Fruit fly (Drosophila melanogaster) S2 (cell line): ENCODE data around the gene Atac1.

Experiments
- CG8478 ChIP-seq: fragments of >200 bp; optimal IDR thresholded peaks from 2 replicates; lab custom pipeline; 2018
- CTCF ChIP-seq, 2 experiments: fragments of >200 bp; optimal IDR thresholded peaks; 2 replicates each; lab custom pipeline; 2018

Atac1 gene

dm6 chr2L:6960165-6960564, at the start of gene Atac1, which contains the start of gene Hmgcl:
Atac1 (minus strand) TSS chr2L:6960328.
Hmgcl (plus strand) TSS chr2L:6960377.
- TF ChIP-seq CTCF (optimal IDR thresholded peaks at IDR 0.05; lab: Kevin White, UChicago) (no peak), CG8478 (lab: Kevin White, UChicago) (no peak)

- TF ChIP-seq CTCF (optimal IDR thresholded peaks at IDR 0.05; lab: Kevin White, UChicago): no peak
- TF ChIP-seq CG8478 (lab: Kevin White, UChicago): no peak
These were observed 47.4 kb upstream of the Atac1 start for dm6 chr2L:7007564-7007963.

- TF ChIP-seq CG8478 (lab: Kevin White, UChicago): no peak
These were observed 45.4 kb upstream of the Atac1 start for dm6 chr2L:7005489-7005888.

- TF ChIP-seq CTCF (optimal IDR thresholded peaks at IDR 0.05; lab: Kevin White, UChicago): no peak
- TF ChIP-seq CG8478 (lab: Kevin White, UChicago): no peak
These were observed 44.2 kb upstream of the Atac1 start for dm6 chr2L:7004304-7004703.

dm6 chr2L:6998736-6999135, 38.6 kb upstream of the Atac1 start:
- no peak for TF ChIP-seq CTCF (optimal IDR thresholded peaks at IDR 0.05; lab: Kevin White, UChicago)
- TF ChIP-seq CG8478 (lab: Kevin White, UChicago): no peak

dm6 chr2L:6991085-6991484, 31.0 kb upstream of the Atac1 start:
- TF ChIP-seq CTCF (optimal IDR thresholded peaks at IDR 0.05; lab: Kevin White, UChicago) (no peak), CG8478 (lab: Kevin White, UChicago) (no peak)

- TF ChIP-seq CG8478 (lab: Kevin White, UChicago) (no peak), CTCF (optimal IDR thresholded peaks at IDR 0.05; lab: Kevin White, UChicago) (peak; percentile 38 to 72)
These were observed 11.5 kb upstream of the Atac1 start, which contains the start of gene snRNP-U1-70K for dm6 chr2L:6971597-6972036. snRNP-U1-70K (minus strand) TSS chr2L:6971737.

dm6 chr2L:6970813-6971212, 10.7 kb upstream of the Atac1 start:
- no peak for TF ChIP-seq CG8478 (lab: Kevin White, UChicago)
- no peak for TF ChIP-seq CTCF (optimal IDR thresholded peaks at IDR 0.05; lab: Kevin White, UChicago)

- TF ChIP-seq CTCF (optimal IDR thresholded peaks at IDR 0.05; lab: Kevin White, UChicago) (peak; percentile 50), CG8478 (lab: Kevin White, UChicago) (no peak)
These were observed 7.9 kb upstream of the Atac1 start for dm6 chr2L:6968013-6968517.

- TF ChIP-seq CTCF (optimal IDR thresholded peaks at IDR 0.05; lab: Kevin White, UChicago) (no peak), CG8478 (lab: Kevin White, UChicago) (no peak)
These were observed 7.4 kb upstream of the Atac1 start, which contains the start of gene Sumo for dm6 chr2L:6967422-6968012. Sumo (minus strand) TSS chr2L:6967644.

dm6 chr2L:6966309-6966708, 6.2 kb upstream of the Atac1 start:
- TF ChIP-seq CG8478 (lab: Kevin White, UChicago) (no peak), CTCF (optimal IDR thresholded peaks at IDR 0.05; lab: Kevin White, UChicago) (no peak)

dm6 chr2L:6964632-6965031, 4.5 kb upstream of the Atac1 start:
- no peak for TF ChIP-seq CG8478 (lab: Kevin White, UChicago)
- TF ChIP-seq CTCF (optimal IDR thresholded peaks at IDR 0.05; lab: Kevin White, UChicago): no peak

dm6 chr2L:6964022-6964434, 3.9 kb upstream of the Atac1 start, which contains the start of the genes sip2 and Coprox:
sip2 (minus strand) TSS chr2L:6964074.
Coprox (plus strand) TSS chr2L:6964421.
- TF ChIP-seq CG8478 (lab: Kevin White, UChicago): no peak
- no peak for TF ChIP-seq CTCF (optimal IDR thresholded peaks at IDR 0.05; lab: Kevin White, UChicago)

- TF ChIP-seq CG8478 (lab: Kevin White, UChicago) (no peak), CTCF (optimal IDR thresholded peaks at IDR 0.05; lab: Kevin White, UChicago) (no peak)
These were observed 3.4 kb downstream of the Atac1 start, which contains the start of the genes CG13775 and CG3430 for dm6 chr2L:6956725-6957124. CG13775 (minus strand) TSS chr2L:6956950. CG3430 (plus strand) TSS chr2L:6957008.

- no peak for TF ChIP-seq CG8478 (lab: Kevin White, UChicago)
- no peak for TF ChIP-seq CTCF (optimal IDR thresholded peaks at IDR 0.05; lab: Kevin White, UChicago)
These were observed 10.0 kb downstream of the Atac1 start, which contains the start of the genes Gas41 and SA1 for dm6 chr2L:6950096-6950495. Gas41 (minus strand) TSS chr2L:6950207. SA1 (plus strand) TSS chr2L:6950421.
